Fruit fly (Drosophila melanogaster): Measurements from ENCODE around the gene CG42714.

The CG42714 gene

dm6 chr3L:6188995-6189927 is 44.6 kb downstream of the CG42714 start, which contains the start of the genes D19A and CG7386 (continued):
- TF ChIP-seq ttk (GFP tag; IDR thresholded peaks at IDR 0.05) (peak; percentile 37; the same call in 1 of the 2 replicates), maf-S (GFP tag; optimal IDR thresholded peaks at IDR 0.05) (peak; percentile 29), CG6813 (GFP tag; optimal IDR thresholded peaks at IDR 0.05) (no peak), CTCF (GFP tag; optimal IDR thresholded peaks at IDR 0.05) (no peak), danr (GFP tag; IDR thresholded peaks at IDR 0.05) (no peak), pum (GFP tag; optimal IDR thresholded peaks at IDR 0.05) (peak; percentile 28), Hmr (GFP tag; optimal IDR thresholded peaks at IDR 0.05) (peak; percentile 53), odd (GFP tag; optimal IDR thresholded peaks at IDR 0.05) (no peak), HmgD (GFP tag; optimal IDR thresholded peaks at IDR 0.05) (peak; percentile 62), pan (optimal IDR thresholded peaks at IDR 0.05) (no peak), pan (GFP tag; optimal IDR thresholded peaks at IDR 0.05 in 1 of 2, IDR thresholded peaks at IDR 0.05 in 1 of 2) (peak in 1 of 2 experiments; percentile 78), D (optimal IDR thresholded peaks at IDR 0.05) (no peak), D (GFP tag; optimal IDR thresholded peaks at IDR 0.05) (peak; percentile 14), grn (GFP tag; optimal IDR thresholded peaks at IDR 0.05) (peak; percentile 76), fru (optimal IDR thresholded peaks at IDR 0.05) (peak; percentile 62), CG34376 (GFP tag; optimal IDR thresholded peaks at IDR 0.05) (no peak), eve (GFP tag; optimal IDR thresholded peaks at IDR 0.05) (no peak), CG4730 (GFP tag; IDR thresholded peaks at IDR 0.05) (peak; percentile 63), CG8924 (tag; optimal IDR thresholded peaks at IDR 0.05) (peak; percentile 69), CG6689 (GFP tag; IDR thresholded peaks at IDR 0.05) (peak; percentile 75), Nf-YC (tag; optimal IDR thresholded peaks at IDR 0.05) (peak; percentile 63), CG1603 (tag; optimal IDR thresholded peaks at IDR 0.05) (peak; percentile 59), E2f1 (GFP tag; IDR thresholded peaks at IDR 0.05) (peak; percentile 59), gcm (GFP tag; optimal IDR thresholded peaks at IDR 0.05) (peak; percentile 24), sens (GFP tag) (peak; percentile 83), pfk (GFP tag; optimal IDR thresholded peaks at IDR 0.05) (no peak), tin (GFP tag; optimal IDR thresholded peaks at IDR 0.05) (peak; percentile 43), CG32532 (GFP tag; IDR thresholded peaks at IDR 0.05) (peak; percentile 80), Mad (GFP tag; optimal IDR thresholded peaks at IDR 0.05) (peak; percentile 16), CG8089 (GFP tag; optimal IDR thresholded peaks at IDR 0.05) (peak; percentile 18), CG2875 (GFP tag; optimal IDR thresholded peaks at IDR 0.05) (no peak), CG11247 (GFP tag; IDR thresholded peaks at IDR 0.05) (peak; percentile 40), so (GFP tag; IDR thresholded peaks at IDR 0.05) (0 out of 3 replicates have a peak, but pooled peaks have one; percentile 7), CG16815 (GFP tag; optimal IDR thresholded peaks at IDR 0.05) (peak; percentile 12), CG17186 (GFP tag; optimal IDR thresholded peaks at IDR 0.05) (no peak), Chrac-16 (GFP tag; optimal IDR thresholded peaks at IDR 0.05) (peak; percentile 5), CG8388 (GFP tag; optimal IDR thresholded peaks at IDR 0.05) (peak; percentile 30), tio (GFP tag; optimal IDR thresholded peaks at IDR 0.05) (no peak), tna (GFP tag; IDR thresholded peaks at IDR 0.05; ENCODE audit: partially characterized antibody) (no peak), CG1233 (GFP tag; optimal IDR thresholded peaks at IDR 0.05) (peak; percentile 41), CG30431 (GFP tag; optimal IDR thresholded peaks at IDR 0.05) (no peak), CG4328 (GFP tag; optimal IDR thresholded peaks at IDR 0.05) (peak; percentile 25), NFAT (GFP tag; IDR thresholded peaks at IDR 0.05) (peak; percentile 75), tgo (GFP tag; IDR thresholded peaks at IDR 0.05) (peak; percentile 45), Awh (GFP tag; IDR thresholded peaks at IDR 0.05) (no peak), CG3065 (GFP tag; optimal IDR thresholded peaks at IDR 0.05) (no peak), lab (GFP tag; optimal IDR thresholded peaks at IDR 0.05) (peak; percentile 59), sob (GFP tag; IDR thresholded peaks at IDR 0.05) (peak; percentile 70), CG17361 (GFP tag; IDR thresholded peaks at IDR 0.05) (peak; percentile 75; the same call in 2 of the 3 replicates), CG10321 (GFP tag; IDR thresholded peaks at IDR 0.05) (no peak), mirr (GFP tag; optimal IDR thresholded peaks at IDR 0.05) (peak; percentile 37)
